Fruit fly (Drosophila melanogaster) S2 (cell line): ENCODE results near the gene GstT4.

Experiments
- CG8478 ChIP-seq: fragments of >200 bp; optimal IDR thresholded peaks from 2 replicates; lab custom pipeline; 2018
- CTCF ChIP-seq, 2 experiments: fragments of >200 bp; optimal IDR thresholded peaks; 2 replicates each; lab custom pipeline; 2018

dm6 chrX:13406293-13406692 lies 1.7 kb downstream of the GstT4 start:
- TF ChIP-seq CTCF (optimal IDR thresholded peaks at IDR 0.05; lab: Kevin White, UChicago), result no peak
- no peak for TF ChIP-seq CG8478 (lab: Kevin White, UChicago)
